Fruit fly (Drosophila melanogaster) whole organism, embryonic: ENCODE results near the gene CG31463.

ENCODE experiments used
- Atf3 ChIP-seq: fragments of 200-800 bp; sonication (Bioruptor generic); optimal IDR thresholded peaks from 3 replicates; lab custom pipeline; 2016; ENCODE audit warnings: missing biosample characterization, missing genetic modification characterization
- Blimp-1 ChIP-seq: fragments of 200-800 bp; sonication (Bioruptor generic); optimal IDR thresholded peaks from 3 replicates; lab custom pipeline; 2018; ENCODE audit warnings: missing biosample characterization, missing genetic modification characterization, mild to moderate bottlenecking, moderate library complexity, missing genetic modification reagents
- CG11456 ChIP-seq: fragments of 200-800 bp; sonication (Bioruptor generic); IDR thresholded peaks from 3 replicates; pipeline ENCODE4 v1.3.6; 2022; ENCODE audit warnings: missing biosample characterization, missing genetic modification characterization
- CG1233 ChIP-seq: fragments of 200-800 bp; sonication (Bioruptor generic); optimal IDR thresholded peaks from 4 replicates; lab custom pipeline; 2018; ENCODE audit warnings: missing biosample characterization, mild to moderate bottlenecking, missing genetic modification characterization
- CG13287 ChIP-seq: fragments of 200-800 bp; sonication (Bioruptor generic); IDR thresholded peaks from 2 replicates; pipeline ENCODE4 v1.3.6; 2022; ENCODE audit warnings: missing biosample characterization, missing genetic modification characterization; ENCODE audit not compliant: partially characterized antibody
- CG13424 ChIP-seq: fragments of 200-800 bp; sonication (Bioruptor generic); optimal IDR thresholded peaks from 2 replicates; lab custom pipeline; 2019; ENCODE audit warnings: missing biosample characterization, mild to moderate bottlenecking, missing genetic modification characterization, moderate library complexity
- CG14014 ChIP-seq: fragments of 200-800 bp; sonication (Bioruptor generic); IDR thresholded peaks from 2 replicates; pipeline ENCODE4 v1.3.6; 2022; ENCODE audit warnings: missing biosample characterization, missing genetic modification characterization
- CG14441 ChIP-seq: fragments of 200-800 bp; sonication (Bioruptor generic); IDR thresholded peaks from 2 replicates; pipeline ENCODE4 v1.3.6; 2022; ENCODE audit warnings: missing biosample characterization, missing genetic modification characterization
- CG16813 ChIP-seq: fragments of 200-800 bp; sonication (Bioruptor generic); IDR thresholded peaks from 3 replicates; pipeline ENCODE4 v1.3.6; 2022; ENCODE audit warnings: missing biosample characterization, missing genetic modification characterization; ENCODE audit not compliant: partially characterized antibody
- CG16815 ChIP-seq: fragments of 200-800 bp; sonication (Bioruptor generic); optimal IDR thresholded peaks from 3 replicates; lab custom pipeline; 2017; ENCODE audit warnings: missing biosample characterization, mild to moderate bottlenecking, missing genetic modification characterization
- CG2116 ChIP-seq: fragments of 200-800 bp; sonication (Bioruptor generic); optimal IDR thresholded peaks from 3 replicates; lab custom pipeline; 2018; ENCODE audit warnings: missing biosample characterization, mild to moderate bottlenecking, missing genetic modification characterization
- CG2120 ChIP-seq: fragments of 200-800 bp; sonication (Bioruptor generic); optimal IDR thresholded peaks from 3 replicates; lab custom pipeline; 2016; ENCODE audit warnings: missing biosample characterization, missing genetic modification characterization
- CG3163 ChIP-seq: fragments of 200-800 bp; sonication (Bioruptor generic); optimal IDR thresholded peaks from 3 replicates; lab custom pipeline; 2016; ENCODE audit warnings: missing biosample characterization, missing genetic modification characterization
- CG32772 ChIP-seq: fragments of 200-800 bp; sonication (Bioruptor generic); IDR thresholded peaks from 2 replicates; pipeline ENCODE4 v1.3.6; 2022; ENCODE audit warnings: missing biosample characterization, missing genetic modification characterization
- CG3407 ChIP-seq: fragments of 200-800 bp; sonication (Bioruptor generic); optimal IDR thresholded peaks from 2 replicates; lab custom pipeline; 2018; ENCODE audit warnings: missing biosample characterization, mild to moderate bottlenecking, missing genetic modification characterization
- CG3847 ChIP-seq: fragments of 200-800 bp; sonication (Bioruptor generic); IDR thresholded peaks from 2 replicates; pipeline ENCODE4 v1.3.6; 2022; ENCODE audit warnings: missing biosample characterization, missing genetic modification characterization
- CG4360 ChIP-seq: fragments of 200-800 bp; sonication (Bioruptor generic); IDR thresholded peaks from 2 replicates; pipeline ENCODE4 v1.3.6; 2022; ENCODE audit warnings: missing biosample characterization, missing genetic modification characterization
- CG4854 ChIP-seq: fragments of 200-800 bp; sonication (Bioruptor generic); optimal IDR thresholded peaks from 2 replicates; lab custom pipeline; 2016; ENCODE audit warnings: missing biosample characterization, missing genetic modification characterization, inconsistent platforms
- CG8281 ChIP-seq: fragments of 200-800 bp; sonication (Bioruptor generic); optimal IDR thresholded peaks from 2 replicates; lab custom pipeline; 2018; ENCODE audit warnings: missing biosample characterization, mild to moderate bottlenecking, missing genetic modification characterization, moderate library complexity
- CHES-1-like ChIP-seq: fragments of 200-800 bp; sonication (Bioruptor generic); optimal IDR thresholded peaks from 2 replicates; lab custom pipeline; 2016; ENCODE audit warnings: missing biosample characterization, missing genetic modification characterization
- Dad ChIP-seq: fragments of 200-800 bp; sonication (Bioruptor generic); optimal IDR thresholded peaks from 3 replicates; lab custom pipeline; 2016; ENCODE audit warnings: missing biosample characterization, missing genetic modification characterization
- Dbx ChIP-seq: fragments of 200-800 bp; sonication (Bioruptor generic); IDR thresholded peaks from 3 replicates; pipeline ENCODE4 v1.3.6; 2022; ENCODE audit warnings: missing biosample characterization, missing genetic modification characterization
- Ets97D ChIP-seq: fragments of 200-800 bp; sonication (Bioruptor generic); optimal IDR thresholded peaks from 3 replicates; lab custom pipeline; 2016; ENCODE audit warnings: missing biosample characterization, missing genetic modification characterization
- H15 ChIP-seq: fragments of 200-800 bp; sonication (Bioruptor generic); IDR thresholded peaks from 3 replicates; pipeline ENCODE4 v1.3.6; 2022; ENCODE audit warnings: missing biosample characterization, missing genetic modification characterization
- HmgD ChIP-seq: fragments of 200-800 bp; sonication (Bioruptor generic); optimal IDR thresholded peaks from 3 replicates; lab custom pipeline; 2016; ENCODE audit warnings: missing biosample characterization, missing genetic modification characterization
- Kr ChIP-seq: fragments of 200-800 bp; sonication (Bioruptor generic); optimal IDR thresholded peaks from 2 replicates; lab custom pipeline; 2017; ENCODE audit warnings: missing biosample characterization, mild to moderate bottlenecking, missing genetic modification characterization
- MBD-R2 ChIP-seq: fragments of 200-800 bp; sonication (Bioruptor generic); IDR thresholded peaks from 2 replicates; pipeline ENCODE4 v1.3.6; 2022; ENCODE audit warnings: missing biosample characterization, missing genetic modification characterization
- MTF-1 ChIP-seq: fragments of 200-800 bp; sonication (Bioruptor generic); optimal IDR thresholded peaks from 2 replicates; lab custom pipeline; 2018; ENCODE audit warnings: missing biosample characterization, mild to moderate bottlenecking, missing genetic modification characterization, borderline replicate concordance
- Med ChIP-seq: fragments of 200-800 bp; sonication (Bioruptor generic); peaks from one replicate; lab custom pipeline; 2016; ENCODE audit warnings: missing biosample characterization, missing genetic modification characterization, mild to moderate bottlenecking, inconsistent platforms, moderate library complexity
- Nf-YB ChIP-seq: fragments of 200-800 bp; sonication (Bioruptor generic); optimal IDR thresholded peaks from 3 replicates; lab custom pipeline; 2019; ENCODE audit warnings: missing biosample characterization, mild to moderate bottlenecking, missing genetic modification characterization, moderate library complexity
- Nf-YC ChIP-seq: fragments of 200-800 bp; optimal IDR thresholded peaks from 3 replicates; lab custom pipeline; 2019; ENCODE audit warnings: missing biosample characterization, mild to moderate bottlenecking, missing genetic modification characterization, moderate library complexity
- Oli ChIP-seq: fragments of 200-800 bp; sonication (Bioruptor generic); optimal IDR thresholded peaks from 2 replicates; lab custom pipeline; 2018; ENCODE audit warnings: missing biosample characterization, mild to moderate bottlenecking, missing genetic modification characterization, moderate library complexity
- Six4 ChIP-seq: fragments of 200-800 bp; sonication (Bioruptor generic); optimal IDR thresholded peaks from 2 replicates; lab custom pipeline; 2016; ENCODE audit warnings: missing biosample characterization, missing genetic modification characterization
- Sry-δ ChIP-seq: fragments of 200-800 bp; sonication (Bioruptor generic); optimal IDR thresholded peaks from 2 replicates; lab custom pipeline; 2016; ENCODE audit warnings: missing biosample characterization, missing genetic modification characterization
- Trl ChIP-seq, 3 experiments: fragments of >200 bp in 2 of 3; fragments of 200-800 bp in 1 of 3; sonication (Bioruptor generic) in 1 of 3; optimal IDR thresholded peaks; 2 replicates in 1 of 3; 3 replicates in 2 of 3; lab custom pipeline; 2016 to 2017; ENCODE audit warnings: missing biosample characterization in 1 of 3, missing genetic modification characterization in 1 of 3
- Vsx1 ChIP-seq: fragments of 200-800 bp; sonication (Bioruptor generic); optimal IDR thresholded peaks from 2 replicates; lab custom pipeline; 2017; ENCODE audit warnings: missing biosample characterization, mild to moderate bottlenecking, missing genetic modification characterization, missing genetic modification reagents
- YL-1 ChIP-seq: fragments of 200-800 bp; sonication (Bioruptor generic); optimal IDR thresholded peaks from 3 replicates; lab custom pipeline; 2017; ENCODE audit warnings: missing biosample characterization, mild to moderate bottlenecking, missing genetic modification characterization
- corto ChIP-seq: fragments of 200-800 bp; sonication (Bioruptor generic); optimal IDR thresholded peaks from 2 replicates; lab custom pipeline; 2016; ENCODE audit warnings: missing biosample characterization, mild to moderate bottlenecking, missing genetic modification characterization, moderate library complexity
- insv ChIP-seq, 2 experiments: fragments of 200-800 bp; sonication (Bioruptor generic); optimal IDR thresholded peaks; 3 replicates each; lab custom pipeline; 2016 to 2018; ENCODE audit warnings: missing biosample characterization in 2 of 2, missing genetic modification characterization in 2 of 2
- mirr ChIP-seq: fragments of 200-800 bp; sonication (Bioruptor generic); optimal IDR thresholded peaks from 3 replicates; lab custom pipeline; 2018; ENCODE audit warnings: missing biosample characterization, mild to moderate bottlenecking, missing genetic modification characterization
- nerfin-2 ChIP-seq: fragments of 200-800 bp; sonication (Bioruptor generic); IDR thresholded peaks from 2 replicates; pipeline ENCODE4 v1.3.6; 2022; ENCODE audit warnings: missing biosample characterization, missing genetic modification characterization; ENCODE audit not compliant: partially characterized antibody
- nmo ChIP-seq: fragments of 200-800 bp; sonication (Bioruptor generic); optimal IDR thresholded peaks from 2 replicates; lab custom pipeline; 2018; ENCODE audit warnings: missing biosample characterization, mild to moderate bottlenecking, missing genetic modification characterization, moderate library complexity
- oc ChIP-seq: fragments of 200-800 bp; sonication (Bioruptor generic); optimal IDR thresholded peaks from 2 replicates; lab custom pipeline; 2018; ENCODE audit warnings: missing biosample characterization, mild to moderate bottlenecking, missing genetic modification characterization, moderate library complexity
- phol ChIP-seq: fragments of 200-800 bp; sonication (Bioruptor generic); optimal IDR thresholded peaks from 3 replicates; lab custom pipeline; 2018; ENCODE audit warnings: missing biosample characterization, mild to moderate bottlenecking, missing genetic modification characterization, moderate library complexity
- pzg ChIP-seq: fragments of 200-800 bp; sonication (Bioruptor generic); optimal IDR thresholded peaks from 3 replicates; lab custom pipeline; 2018; ENCODE audit warnings: missing biosample characterization, mild to moderate bottlenecking, missing genetic modification characterization, moderate library complexity
- scrt ChIP-seq: fragments of 200-800 bp; sonication (Bioruptor generic); optimal IDR thresholded peaks from 2 replicates; lab custom pipeline; 2018; ENCODE audit warnings: missing biosample characterization, mild to moderate bottlenecking, missing genetic modification characterization, moderate library complexity
- seq ChIP-seq: fragments of 200-800 bp; sonication (Bioruptor generic); IDR thresholded peaks from 2 replicates; pipeline ENCODE4 v1.3.6; 2022; ENCODE audit warnings: missing biosample characterization, missing genetic modification characterization
- slbo ChIP-seq: fragments of 200-800 bp; sonication (Bioruptor generic); IDR thresholded peaks from 2 replicates; pipeline ENCODE4 v1.3.6; 2022; ENCODE audit warnings: missing biosample characterization, missing genetic modification characterization
- sug ChIP-seq: fragments of 200-800 bp; optimal IDR thresholded peaks from 2 replicates; lab custom pipeline; 2019; ENCODE audit warnings: missing biosample characterization, mild to moderate bottlenecking, missing genetic modification characterization, moderate library complexity

CG31463 gene

DNA sequence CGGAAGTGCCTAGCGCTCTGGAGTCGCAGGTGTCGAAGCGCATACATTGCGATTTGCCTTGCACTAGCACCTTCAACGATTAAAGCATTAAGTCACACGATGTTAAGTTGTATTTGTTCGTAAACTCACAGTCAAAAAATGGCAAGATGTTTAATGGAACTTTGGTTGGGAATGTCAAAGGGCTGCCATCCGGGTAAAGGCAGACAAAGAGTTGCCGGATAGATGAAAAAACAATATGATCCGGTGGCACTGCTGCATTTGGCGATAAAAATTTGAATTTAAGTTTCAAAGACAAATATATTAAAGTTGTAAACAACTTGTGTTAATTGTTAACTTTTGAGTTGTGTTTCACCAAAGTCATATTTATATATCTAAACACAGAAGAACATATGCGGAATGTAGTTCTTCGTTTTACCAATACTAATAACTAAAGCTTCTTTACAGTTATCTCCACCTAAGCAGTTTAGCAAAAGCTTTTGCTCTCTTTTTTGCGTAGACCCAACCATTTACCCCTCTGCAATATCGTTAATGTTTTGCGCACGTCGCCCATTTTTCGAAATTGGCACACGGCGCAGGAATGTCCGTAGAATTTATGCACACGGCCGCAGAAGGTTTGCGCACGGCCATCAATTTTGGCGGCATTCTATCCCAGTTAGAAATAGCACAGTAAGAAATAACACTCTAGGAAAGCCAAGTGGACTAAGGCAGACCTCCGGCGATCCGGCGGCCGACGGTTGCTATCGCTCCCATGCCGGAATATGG is 24.4 kb downstream of the CG31463 start, which contains the start of gene Coq2:
Gene Coq2, minus strand, starts transcription at position 200 of the 762 bp plus-strand sequence.
- TF ChIP-seq CG32772 (no peak), Sry-δ (peak; percentile 44), CG3407 (no peak), nerfin-2 (GFP tag; lab: Robert Waterston, UW) (no peak), MTF-1 (peak; percentile 100), MBD-R2 (GFP tag; lab: Robert Waterston, UW) (peak; percentile 82), Oli (tag; lab: Kevin White, UChicago) (no peak), CG13287 (GFP tag; lab: Robert Waterston, UW) (peak; percentile 44; the same call in 1 of the 2 replicates), Nf-YC (peak; percentile 59), phol (tag; lab: Kevin White, UChicago) (peak; percentile 25), Six4 (GFP tag; lab: Kevin White, UChicago) (no peak), sug (tag; lab: Kevin White, UChicago) (no peak), Atf3 (no peak), Trl (optimal IDR thresholded peaks at IDR 0.05; lab: Kevin White, UChicago) (peak in 1 of 2 experiments; percentile 4), Trl (GFP tag; optimal IDR thresholded peaks at IDR 0.05; lab: Kevin White, UChicago) (no peak), oc (no peak), CG2120 (GFP tag; lab: Kevin White, UChicago) (peak; percentile 25), CG14441 (GFP tag; lab: Robert Waterston, UW) (no peak), Med (peak; percentile 79), CG2116 (GFP tag; lab: Kevin White, UChicago) (peak; percentile 84), nmo (GFP tag; lab: Kevin White, UChicago) (peak; percentile 12), Vsx1 (no peak), Kr (GFP tag; lab: Kevin White, UChicago) (no peak), corto (GFP tag; lab: Kevin White, UChicago) (no peak), HmgD (GFP tag; lab: Kevin White, UChicago) (no peak), CG16815 (no peak), YL-1 (GFP tag; lab: Kevin White, UChicago) (no peak), Dad (GFP tag; lab: Kevin White, UChicago) (no peak), CG14014 (GFP tag; lab: Robert Waterston, UW) (no peak), Ets97D (GFP tag; lab: Kevin White, UChicago) (peak; percentile 42), pzg (GFP tag; lab: Kevin White, UChicago) (peak; percentile 74), CG4360 (no peak), CG1233 (GFP tag; lab: Kevin White, UChicago) (no peak), seq (GFP tag; lab: Robert Waterston, UW) (no peak), CG8281 (tag; lab: Kevin White, UChicago) (no peak), CG16813 (GFP tag; lab: Robert Waterston, UW) (no peak), insv (GFP tag; optimal IDR thresholded peaks at IDR 0.05; lab: Kevin White, UChicago) (peak in 1 of 2 experiments; percentile 93), scrt (GFP tag; lab: Kevin White, UChicago) (no peak), CG4854 (GFP tag; lab: Kevin White, UChicago) (no peak), slbo (peak; percentile 25; the same call in 1 of the 2 replicates), mirr (GFP tag; lab: Kevin White, UChicago) (no peak), H15 (GFP tag; lab: Robert Waterston, UW) (no peak), Blimp-1 (no peak), CG3163 (GFP tag; lab: Kevin White, UChicago) (no peak), Nf-YB (GFP tag; lab: Kevin White, UChicago) (peak; percentile 14), CG11456 (no peak), Dbx (GFP tag; lab: Robert Waterston, UW) (0 out of 3 replicates have a peak, but pooled peaks have one; percentile 13), CHES-1-like (GFP tag; lab: Kevin White, UChicago) (no peak), CG3847 (GFP tag; lab: Robert Waterston, UW) (peak; percentile 77), CG13424 (no peak)
